Fruit fly (Drosophila melanogaster) whole organism, wandering third instar larva: ENCODE data around the gene CG34155.

Experiments used
- Abd-B ChIP-seq: fragments of >200 bp; optimal IDR thresholded peaks from 2 replicates; lab custom pipeline; 2017; ENCODE audit warnings: missing biosample characterization, missing genetic modification characterization
- CG32264 ChIP-seq: fragments of 200-800 bp; sonication (Bioruptor generic); optimal IDR thresholded peaks from 2 replicates; lab custom pipeline; 2016; ENCODE audit warnings: missing biosample characterization, missing genetic modification characterization
- CG9705 ChIP-seq: fragments of 200-800 bp; sonication (Bioruptor generic); optimal IDR thresholded peaks from 2 replicates; lab custom pipeline; 2018; ENCODE audit warnings: missing biosample characterization, mild to moderate bottlenecking, missing genetic modification characterization
- Dif ChIP-seq: fragments of 200-275, 200-300 bp; sonication (Bioruptor generic); optimal IDR thresholded peaks from 2 replicates; lab custom pipeline; 2018; ENCODE audit warnings: missing biosample characterization, missing genetic modification characterization; ENCODE audit not compliant: partially characterized antibody
- GATAd ChIP-seq: sonication (Bioruptor generic); optimal IDR thresholded peaks from 2 replicates; lab custom pipeline; 2016; ENCODE audit warnings: missing biosample characterization, missing genetic modification characterization
- HLH106 ChIP-seq: fragments of 200-800 bp; optimal IDR thresholded peaks from 3 replicates; lab custom pipeline; 2019; ENCODE audit warnings: missing biosample characterization, mild to moderate bottlenecking, missing genetic modification characterization, moderate library complexity
- Hnf4 ChIP-seq: fragments of 200-800 bp; sonication (Bioruptor generic); optimal IDR thresholded peaks from 2 replicates; lab custom pipeline; 2016; ENCODE audit warnings: missing biosample characterization, mild to moderate bottlenecking, missing genetic modification characterization
- Hr78 ChIP-seq: fragments of >200 bp; optimal IDR thresholded peaks from 2 replicates; lab custom pipeline; 2017; ENCODE audit warnings: missing biosample characterization, missing genetic modification characterization
- Hr83 ChIP-seq: fragments of 200-300 bp; sonication (Bioruptor generic); optimal IDR thresholded peaks from 2 replicates; lab custom pipeline; 2016; ENCODE audit warnings: missing biosample characterization, mild to moderate bottlenecking, missing genetic modification characterization, moderate library complexity; ENCODE audit not compliant: poor library complexity, severe bottlenecking
- Mio ChIP-seq: sonication (Bioruptor generic); optimal IDR thresholded peaks from 2 replicates; lab custom pipeline; 2016; ENCODE audit warnings: missing biosample characterization, missing genetic modification characterization
- Myc ChIP-seq: fragments of >200 bp; optimal IDR thresholded peaks from 2 replicates; lab custom pipeline; 2017
- N ChIP-seq: fragments of >200 bp; optimal IDR thresholded peaks from 2 replicates; lab custom pipeline; 2018; ENCODE audit warnings: missing biosample characterization, missing external identifiers, missing genetic modification characterization
- OdsH ChIP-seq: fragments of 200-800 bp; sonication (Bioruptor generic); optimal IDR thresholded peaks from 2 replicates; lab custom pipeline; 2016; ENCODE audit warnings: missing biosample characterization, mild to moderate bottlenecking, missing genetic modification characterization
- Sp1 ChIP-seq: fragments of 200-800 bp; sonication (Bioruptor generic); optimal IDR thresholded peaks from 3 replicates; lab custom pipeline; 2019; ENCODE audit warnings: missing biosample characterization, mild to moderate bottlenecking, missing genetic modification characterization, moderate library complexity
- br ChIP-seq: fragments of 200-800 bp; sonication (Bioruptor generic); optimal IDR thresholded peaks from 2 replicates; lab custom pipeline; 2016; ENCODE audit warnings: missing biosample characterization, missing genetic modification characterization
- brk ChIP-seq: fragments of 200-800 bp; sonication (Bioruptor generic); optimal IDR thresholded peaks from 2 replicates; lab custom pipeline; 2016; ENCODE audit warnings: missing biosample characterization, mild to moderate bottlenecking, missing genetic modification characterization
- dl ChIP-seq, 2 experiments: fragments of 175-275, 200-275 bp in 1 of 2; fragments of 200-275 bp in 1 of 2; sonication (Bioruptor generic); optimal IDR thresholded peaks; lab custom pipeline; 2018; ENCODE audit warnings: mild to moderate bottlenecking in 2 of 2, missing biosample characterization in 2 of 2, missing genetic modification characterization in 2 of 2, moderate library complexity in 2 of 2; ENCODE audit not compliant: partially characterized antibody in 2 of 2, insufficient read depth in 1 of 2
- dsf ChIP-seq: sonication (Bioruptor generic); optimal IDR thresholded peaks from 2 replicates; lab custom pipeline; 2016; ENCODE audit warnings: missing biosample characterization, missing genetic modification characterization, borderline replicate concordance
- ey ChIP-seq: fragments of 200-800 bp; sonication (Bioruptor generic); optimal IDR thresholded peaks from 2 replicates; lab custom pipeline; 2016; ENCODE audit warnings: missing biosample characterization, missing genetic modification characterization
- foxo ChIP-seq, 2 experiments: fragments of 200-800 bp; sonication (Bioruptor generic); optimal IDR thresholded peaks; 2 replicates in 1 of 2; 3 replicates in 1 of 2; lab custom pipeline; 2016 to 2017; ENCODE audit warnings: missing biosample characterization in 2 of 2, missing genetic modification characterization in 2 of 2
- fru ChIP-seq: fragments of 200-800 bp; sonication (Bioruptor generic); optimal IDR thresholded peaks from 3 replicates; lab custom pipeline; 2016; ENCODE audit warnings: missing biosample characterization, mild to moderate bottlenecking, missing genetic modification characterization
- h ChIP-seq: fragments of 200-800 bp; sonication (Bioruptor generic); optimal IDR thresholded peaks from 3 replicates; lab custom pipeline; 2016; ENCODE audit warnings: missing biosample characterization, mild to moderate bottlenecking, missing genetic modification characterization
- lola ChIP-seq: fragments of >200 bp; optimal IDR thresholded peaks from 2 replicates; lab custom pipeline; 2017; ENCODE audit warnings: missing biosample characterization, missing genetic modification characterization
- psq ChIP-seq: fragments of 200-800 bp; sonication (Bioruptor generic); optimal IDR thresholded peaks from 3 replicates; lab custom pipeline; 2017; ENCODE audit warnings: missing biosample characterization, mild to moderate bottlenecking, missing genetic modification characterization, moderate library complexity
- rgr ChIP-seq: fragments of 200-800 bp; sonication (Bioruptor generic); optimal IDR thresholded peaks from 3 replicates; lab custom pipeline; 2016; ENCODE audit warnings: missing biosample characterization, mild to moderate bottlenecking, missing genetic modification characterization
- sage ChIP-seq: fragments of 200-800 bp; sonication (Bioruptor generic); optimal IDR thresholded peaks from 2 replicates; lab custom pipeline; 2016; ENCODE audit warnings: missing biosample characterization, mild to moderate bottlenecking, missing genetic modification characterization
- sv ChIP-seq: fragments of 200-800 bp; sonication (Bioruptor generic); optimal IDR thresholded peaks from 3 replicates; lab custom pipeline; 2016; ENCODE audit warnings: missing biosample characterization, missing genetic modification characterization
- tai ChIP-seq: sonication (Bioruptor generic); optimal IDR thresholded peaks from 2 replicates; lab custom pipeline; 2016; ENCODE audit warnings: missing biosample characterization, missing genetic modification characterization
- woc ChIP-seq: sonication (Bioruptor generic); optimal IDR thresholded peaks from 2 replicates; lab custom pipeline; 2016; ENCODE audit warnings: missing biosample characterization, mild to moderate bottlenecking, missing genetic modification characterization

Gene CG34155

DNA sequence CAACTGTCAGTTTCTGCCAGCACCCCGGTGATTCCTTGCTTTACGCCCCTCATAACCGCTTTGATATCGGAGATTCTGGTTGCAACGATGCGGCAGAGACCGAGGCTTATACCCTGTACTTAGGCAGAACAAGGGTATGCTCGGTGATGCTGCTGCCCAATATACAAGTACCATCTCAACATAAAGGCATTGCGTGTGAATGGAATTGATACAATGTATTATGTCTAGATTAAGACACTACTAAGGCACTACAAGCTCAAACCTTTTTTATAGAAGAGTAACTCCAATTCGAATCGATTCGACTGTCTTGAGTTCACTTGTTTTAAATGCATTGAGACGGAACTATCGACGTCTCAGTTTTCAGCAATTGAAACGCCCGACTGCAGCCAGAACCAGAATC is 7.2 kb upstream of the CG34155 start:
- TF ChIP-seq ey (GFP tag; lab: Kevin White, UChicago) (peak; percentile 44), Hr83 (no peak), Dif (no peak), dl (GFP tag; optimal IDR thresholded peaks at IDR 0.05; lab: Kevin White, UChicago; ENCODE audit: insufficient read depth in 1 of 2, partially characterized antibody in 2 of 2) (no peak), Hr78 (GFP tag; lab: Kevin White, UChicago) (no peak), Abd-B (GFP tag; lab: Kevin White, UChicago) (no peak), GATAd (GFP tag; lab: Kevin White, UChicago) (no peak), lola (no peak), CG9705 (GFP tag; lab: Kevin White, UChicago) (no peak), foxo (GFP tag; optimal IDR thresholded peaks at IDR 0.05; lab: Kevin White, UChicago) (no peak), OdsH (GFP tag; lab: Kevin White, UChicago) (peak; percentile 24), rgr (GFP tag; lab: Kevin White, UChicago) (peak; percentile 36), h (GFP tag; lab: Kevin White, UChicago) (peak; percentile 60), Mio (GFP tag; lab: Kevin White, UChicago) (no peak), HLH106 (tag; lab: Kevin White, UChicago) (no peak), Sp1 (GFP tag; lab: Kevin White, UChicago) (no peak), woc (peak; percentile 8), Hnf4 (GFP tag; lab: Kevin White, UChicago) (no peak), sv (GFP tag; lab: Kevin White, UChicago) (no peak), fru (GFP tag; lab: Kevin White, UChicago) (peak; percentile 27), N (GFP tag; lab: Kevin White, UChicago) (no peak)

DNA sequence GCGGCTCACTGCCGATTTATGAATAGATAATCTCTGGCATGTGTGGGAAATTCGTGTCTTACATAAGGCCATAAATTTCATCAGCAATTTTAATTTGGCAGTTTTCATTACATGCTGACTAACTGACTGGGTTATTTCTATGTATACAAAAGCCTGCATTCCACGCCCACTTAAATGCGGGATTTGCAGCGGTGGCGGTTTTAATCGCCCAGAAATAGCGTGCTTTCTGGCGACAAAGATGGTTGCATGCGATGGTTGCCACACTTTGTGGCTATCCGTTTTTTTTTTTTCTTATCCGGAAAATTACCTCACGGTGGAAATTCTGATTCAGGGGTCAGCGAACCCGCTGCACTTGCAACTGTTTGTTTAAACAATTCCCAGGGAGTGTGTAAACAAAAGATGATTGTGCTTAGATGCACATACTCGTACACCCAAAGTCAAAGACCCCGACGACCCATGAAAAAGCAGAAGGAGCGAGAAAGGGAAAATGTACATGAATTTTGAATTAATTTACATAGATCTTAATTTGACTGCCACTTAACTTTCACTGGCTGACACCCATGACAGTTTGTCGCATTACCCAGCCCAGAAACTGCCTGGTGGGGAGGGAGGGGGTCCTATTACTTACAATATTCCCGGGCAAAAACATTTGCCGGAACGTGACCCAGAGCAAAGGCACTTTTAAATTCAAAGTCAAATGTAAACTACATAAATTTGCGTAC is 6.3 kb upstream of the CG34155 start:
- TF ChIP-seq Hnf4 (GFP tag; lab: Kevin White, UChicago) (no peak), foxo (GFP tag; optimal IDR thresholded peaks at IDR 0.05; lab: Kevin White, UChicago) (no peak), br (GFP tag; lab: Kevin White, UChicago) (no peak), dsf (GFP tag; lab: Kevin White, UChicago) (no peak), Abd-B (GFP tag; lab: Kevin White, UChicago) (no peak), sage (GFP tag; lab: Kevin White, UChicago) (no peak)
- TF ChIP-seq, all 38 proteins: peak for 0

DNA sequence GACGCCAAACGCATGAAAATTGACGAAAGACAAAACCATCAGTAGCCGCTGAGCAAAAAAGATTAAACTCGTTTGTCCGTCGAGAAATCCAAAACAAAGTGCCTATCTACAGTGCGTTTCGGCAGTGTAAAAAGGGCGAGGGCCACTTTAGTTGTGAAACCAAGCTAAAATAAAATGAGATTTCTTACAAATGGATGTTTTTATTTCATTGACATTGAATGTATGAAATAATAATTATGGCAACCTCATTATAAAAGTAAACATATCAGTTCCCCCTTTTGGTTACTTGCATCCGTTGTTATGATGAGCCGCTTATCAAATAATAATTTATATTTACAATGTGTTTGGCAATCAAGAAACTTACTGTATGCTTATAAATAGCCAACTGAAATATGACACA is 4.5 kb upstream of the CG34155 start:
- no peak for TF ChIP-seq brk
- no peak for TF ChIP-seq CG32264 (GFP tag; lab: Kevin White, UChicago)
- peak; percentile 4 for TF ChIP-seq OdsH (GFP tag; lab: Kevin White, UChicago)
- no peak for TF ChIP-seq psq (GFP tag; lab: Kevin White, UChicago)
- TF ChIP-seq sv (GFP tag; lab: Kevin White, UChicago), result no peak
- no peak for TF ChIP-seq Hnf4 (GFP tag; lab: Kevin White, UChicago)

DNA sequence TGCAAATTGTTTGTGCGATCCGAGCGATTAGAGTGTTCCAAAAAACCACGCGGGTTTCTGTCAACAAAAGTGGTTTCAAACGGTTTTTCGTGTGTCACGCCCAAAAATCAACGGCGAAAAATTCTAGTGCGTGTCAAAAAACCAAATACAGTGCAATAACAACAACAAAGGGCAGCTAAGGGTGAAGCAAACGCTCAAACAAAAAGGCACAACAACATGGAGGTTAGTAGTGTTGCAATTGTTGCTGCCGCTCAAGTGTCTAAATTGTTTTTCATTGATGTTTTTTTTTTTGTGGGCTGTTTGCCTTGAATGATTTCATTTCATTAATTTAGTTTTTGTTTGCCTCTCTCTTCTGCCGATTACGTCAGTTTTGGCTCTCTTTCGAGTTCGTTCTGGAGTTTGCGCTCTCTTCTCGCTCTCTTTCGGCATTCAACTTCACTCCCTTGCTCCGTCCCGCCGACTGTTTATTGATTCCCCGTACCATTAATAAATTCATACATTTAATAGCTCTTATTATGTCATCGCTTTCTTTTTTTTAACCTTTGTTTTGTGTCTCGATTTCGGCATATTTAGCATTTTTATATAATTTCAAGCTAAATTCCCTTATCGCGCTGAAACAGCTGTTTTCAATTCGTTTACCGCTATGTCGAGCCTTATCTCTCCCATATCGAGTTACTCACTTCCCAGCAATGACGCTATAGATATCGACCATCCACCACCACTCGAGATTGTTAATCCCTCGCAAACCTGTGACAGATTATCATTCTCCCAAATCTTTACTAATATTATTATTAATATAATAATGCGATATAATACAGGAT is 3.5 kb upstream of the CG34155 start:
- TF ChIP-seq Dif (peak; percentile 27), tai (GFP tag; lab: Kevin White, UChicago) (peak; percentile 14), dl (GFP tag; optimal IDR thresholded peaks at IDR 0.05; lab: Kevin White, UChicago; ENCODE audit: insufficient read depth in 1 of 2, partially characterized antibody in 2 of 2) (peak in 1 of 2 experiments; percentile 56), Abd-B (GFP tag; lab: Kevin White, UChicago) (no peak)

DNA sequence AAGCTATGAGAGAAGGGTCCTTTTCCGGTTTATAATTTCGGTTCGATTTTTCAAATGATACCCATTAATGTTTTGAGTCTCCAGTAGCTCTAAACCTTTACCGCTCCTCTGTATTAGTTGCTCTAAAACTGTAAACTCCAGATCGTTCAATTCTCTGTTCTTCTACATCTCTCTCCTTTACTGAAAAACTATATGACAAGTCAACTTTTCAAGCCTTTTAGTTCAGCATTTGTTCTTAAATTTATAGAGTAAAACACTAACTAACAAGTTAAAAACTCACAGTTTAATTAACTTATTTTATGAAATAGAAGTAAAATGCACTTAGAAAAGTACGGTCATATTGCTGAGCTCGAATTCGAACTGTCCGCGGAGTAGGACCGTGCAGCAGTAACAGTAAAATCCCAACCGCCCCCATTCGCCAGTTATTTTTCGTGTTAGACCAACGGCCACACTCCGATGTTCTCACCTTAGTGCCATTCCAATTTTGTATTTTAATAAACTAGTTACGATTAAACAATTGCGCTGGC is 2.8 kb upstream of the CG34155 start:
- TF ChIP-seq foxo (GFP tag; optimal IDR thresholded peaks at IDR 0.05; lab: Kevin White, UChicago) (peak in 1 of 2 experiments; percentile 7), sv (GFP tag; lab: Kevin White, UChicago) (no peak), rgr (GFP tag; lab: Kevin White, UChicago) (peak; percentile 1), CG32264 (GFP tag; lab: Kevin White, UChicago) (no peak), Myc (lab: Kevin White, UChicago) (peak; percentile 16)
